Fruit fly (Drosophila melanogaster): ENCODE results near the gene emb.

Gene emb

dm6 chr2L:8442147-8442546 lies 38.8 kb downstream of the emb start, which contains the start of gene CG31897:
TSS of gene CG31897 (plus strand) at chr2L:8442447.
- TF ChIP-seq Gug (GFP tag; IDR thresholded peaks at IDR 0.05) (no peak), CG6792 (GFP tag; optimal IDR thresholded peaks at IDR 0.05) (no peak), topi (GFP tag; optimal IDR thresholded peaks at IDR 0.05) (no peak), CG3032 (tag; optimal IDR thresholded peaks at IDR 0.05) (no peak), fd85E (GFP tag; optimal IDR thresholded peaks at IDR 0.05) (no peak), CG11762 (GFP tag; optimal IDR thresholded peaks at IDR 0.05; ENCODE audit: insufficient read depth) (no peak), CG11902 (GFP tag; optimal IDR thresholded peaks at IDR 0.05) (no peak), CG4318 (GFP tag; optimal IDR thresholded peaks at IDR 0.05) (no peak), Hr4 (GFP tag; optimal IDR thresholded peaks at IDR 0.05) (no peak), CG11294 (GFP tag; IDR thresholded peaks at IDR 0.05) (no peak), pdm3 (GFP tag; optimal IDR thresholded peaks at IDR 0.05) (no peak), dsx (GFP tag; optimal IDR thresholded peaks at IDR 0.05; ENCODE audit: poor library complexity, severe bottlenecking) (no peak)

DNA sequence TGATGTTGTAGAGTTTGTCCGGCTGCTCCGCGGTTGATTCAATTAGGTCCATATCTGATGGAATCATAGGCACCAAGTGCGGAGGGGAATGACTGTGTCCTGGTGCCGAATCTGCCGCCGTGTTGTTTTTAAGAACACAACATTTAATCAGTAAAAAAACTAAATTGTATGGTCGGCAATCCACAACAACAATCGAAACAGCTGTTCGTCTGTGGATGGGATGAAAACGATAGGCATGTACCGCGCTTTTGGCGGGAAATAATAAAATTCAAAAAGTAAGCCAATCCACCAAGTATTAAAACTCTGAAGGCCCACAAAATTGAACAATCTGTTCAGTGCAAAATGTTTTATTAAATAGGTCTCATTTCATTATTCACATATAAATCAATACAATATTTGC lies 46.0 kb downstream of the emb start, which contains the start of gene Aasdh:
Aasdh (minus strand) TSS at position 219 of the 400 bp plus-strand sequence.
- no peak for TF ChIP-seq Hr4 (GFP tag; optimal IDR thresholded peaks at IDR 0.05)
- TF ChIP-seq eg (GFP tag; IDR thresholded peaks at IDR 0.05), result no peak
- TF ChIP-seq Ets21C (GFP tag; optimal IDR thresholded peaks at IDR 0.05), result no peak
- TF ChIP-seq Lpt (GFP tag; optimal IDR thresholded peaks at IDR 0.05), result no peak
- no peak for TF ChIP-seq Sox102F (GFP tag; optimal IDR thresholded peaks at IDR 0.05)
- no peak for TF ChIP-seq net (GFP tag; optimal IDR thresholded peaks at IDR 0.05)
- no peak for TF ChIP-seq CG11762 (GFP tag; optimal IDR thresholded peaks at IDR 0.05; ENCODE audit: insufficient read depth)
- no peak for TF ChIP-seq CG7368 (GFP tag; optimal IDR thresholded peaks at IDR 0.05)
- TF ChIP-seq CG31627 (GFP tag; optimal IDR thresholded peaks at IDR 0.05), result no peak
- TF ChIP-seq fd85E (GFP tag; optimal IDR thresholded peaks at IDR 0.05), result no peak
- TF ChIP-seq CG6163 (GFP tag; IDR thresholded peaks at IDR 0.05), result no peak
- no peak for TF ChIP-seq CG10631 (GFP tag; optimal IDR thresholded peaks at IDR 0.05)
- TF ChIP-seq ss (GFP tag; optimal IDR thresholded peaks at IDR 0.05), result no peak
- no peak for TF ChIP-seq Blimp-1 (GFP tag; optimal IDR thresholded peaks at IDR 0.05)

dm6 chr2L:8451497-8451896 lies 48.1 kb downstream of the emb start:
- TF ChIP-seq topi (GFP tag; optimal IDR thresholded peaks at IDR 0.05) (no peak), vri (GFP tag; optimal IDR thresholded peaks at IDR 0.05) (no peak), Eip93F (GFP tag; optimal IDR thresholded peaks at IDR 0.05) (peak; percentile 52), spab (GFP tag; optimal IDR thresholded peaks at IDR 0.05) (no peak), CG4318 (GFP tag; optimal IDR thresholded peaks at IDR 0.05) (no peak)

All from whole organism, prepupa.